Worm (Caenorhabditis elegans): ENCODE measurements around the gene srj-27.

DNA sequence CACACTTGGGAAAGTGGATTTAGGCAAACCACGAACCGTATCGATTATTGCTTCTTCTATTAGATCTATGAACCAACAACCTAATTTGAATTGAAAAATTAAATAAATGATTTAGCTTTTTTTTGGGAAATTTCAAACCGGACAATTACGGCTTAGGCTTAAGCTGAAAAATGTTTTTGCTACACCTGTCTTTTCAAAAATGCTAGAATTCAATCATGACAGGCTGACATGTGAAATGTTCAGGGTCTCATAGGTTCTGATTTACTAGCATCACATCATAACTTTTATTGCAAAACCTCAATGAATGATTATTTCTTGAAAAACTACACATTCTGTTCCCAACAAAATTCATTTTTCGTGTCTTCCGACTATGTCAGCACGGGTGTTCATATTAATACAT, 26.0 kb upstream of the srj-27 start, which contains the start of gene srh-55:
- no peak for TF ChIP-seq elt-2 (tag; optimal IDR thresholded peaks at IDR 0.05)
- no peak for TF ChIP-seq hpl-2 (GFP tag; optimal IDR thresholded peaks at IDR 0.05)
- TF ChIP-seq ztf-11 (tag; optimal IDR thresholded peaks at IDR 0.05) = no peak
- TF ChIP-seq aha-1 (tag; optimal IDR thresholded peaks at IDR 0.05) = no peak
- no peak for TF ChIP-seq lin-13 (GFP tag; optimal IDR thresholded peaks at IDR 0.05)
- TF ChIP-seq egl-13 (tag; optimal IDR thresholded peaks at IDR 0.05) = no peak
- TF ChIP-seq aly-2 (tag; optimal IDR thresholded peaks at IDR 0.05) = no peak

Measured in whole organism, L1 larva.